Worm (Caenorhabditis elegans): ENCODE data around the gene H35N09.2.

H35N09.2 gene

ce11 chrX:8605005-8605404 is at the start of gene H35N09.2, which contains the start of gene H35N09.1:
Gene H35N09.2 (minus strand): TSS chrX:8605058.
Gene H35N09.1 (plus strand): TSS chrX:8605339.
- TF ChIP-seq Y53G8AR.9 (GFP tag; conservative IDR thresholded peaks at IDR 0.05) (no peak), Y95B8A.8 (GFP tag; IDR thresholded peaks at IDR 0.05) (no peak), cebp-1 (GFP tag; IDR thresholded peaks at IDR 0.05) (no peak), cebp-1 (tag; optimal IDR thresholded peaks at IDR 0.05) (peak; percentile 0), F49E8.2 (tag; optimal IDR thresholded peaks at IDR 0.05; ENCODE audit: insufficient read depth) (no peak), snpc-1.3 (tag; optimal IDR thresholded peaks at IDR 0.05; ENCODE audit: insufficient read depth) (no peak), snpc-4 (GFP tag; optimal IDR thresholded peaks at IDR 0.05) (no peak), snpc-4 (tag; optimal IDR thresholded peaks at IDR 0.05) (peak in 1 of 4 experiments; percentile 31), ztf-18 (tag; optimal IDR thresholded peaks at IDR 0.05) (no peak), Y67H2A.10 (GFP tag; conservative IDR thresholded peaks at IDR 0.05) (no peak), egrh-3 (GFP tag; IDR thresholded peaks at IDR 0.05) (no peak), lin-54 (GFP tag; optimal IDR thresholded peaks at IDR 0.05) (peak; percentile 42), nfya-2 (GFP tag; IDR thresholded peaks at IDR 0.05) (no peak), F22D6.2 (tag; optimal IDR thresholded peaks at IDR 0.05) (no peak), zfh-2 (GFP tag; conservative IDR thresholded peaks at IDR 0.05) (no peak), hmg-20 (GFP tag; IDR thresholded peaks at IDR 0.05) (no peak), K11D2.4 (GFP tag; IDR thresholded peaks at IDR 0.05) (0 out of 2 replicates have a peak, but pooled peaks have one; percentile 10), mxl-1 (tag; optimal IDR thresholded peaks at IDR 0.05) (no peak), cebp-2 (GFP tag; IDR thresholded peaks at IDR 0.05) (no peak), nhr-80 (tag; optimal IDR thresholded peaks at IDR 0.05) (peak; percentile 32), hmg-1.2 (GFP tag; IDR thresholded peaks at IDR 0.05) (peak; percentile 68; the same call in 1 of the 2 replicates), B0019.2 (GFP tag; conservative IDR thresholded peaks at IDR 0.05) (no peak), dpff-1 (tag; optimal IDR thresholded peaks at IDR 0.05) (no peak), nfya-1 (tag; optimal IDR thresholded peaks at IDR 0.05; ENCODE audit: borderline replicate concordance, insufficient read depth) (no peak), egl-44 (GFP tag; IDR thresholded peaks at IDR 0.05) (no peak), K12H6.12 (tag; optimal IDR thresholded peaks at IDR 0.05) (no peak), zim-3 (tag; optimal IDR thresholded peaks at IDR 0.05) (no peak), gei-17 (GFP tag; optimal IDR thresholded peaks at IDR 0.05) (no peak), aptf-3 (GFP tag; IDR thresholded peaks at IDR 0.05) (no peak), attf-5 (GFP tag; optimal IDR thresholded peaks at IDR 0.05) (peak; percentile 91), ceh-27 (GFP tag; optimal IDR thresholded peaks at IDR 0.05) (peak; percentile 18)

ce11 chrX:8650535-8650934 is 45.7 kb upstream of the H35N09.2 start:
- TF ChIP-seq ztf-6 (GFP tag; IDR thresholded peaks at IDR 0.05) (no peak), let-607 (tag; optimal IDR thresholded peaks at IDR 0.05) (peak; percentile 38 to 51), hmg-20 (GFP tag; IDR thresholded peaks at IDR 0.05) (peak; percentile 56; the same call in 1 of the 2 replicates), pbrm-1 (GFP tag; IDR thresholded peaks at IDR 0.05) (peak; percentile 80), egrh-3 (GFP tag; IDR thresholded peaks at IDR 0.05) (no peak), Y79H2A.3 (GFP tag; conservative IDR thresholded peaks at IDR 0.05) (no peak), mes-4 (tag; optimal IDR thresholded peaks at IDR 0.05) (peak; percentile 10), ceh-27 (GFP tag; optimal IDR thresholded peaks at IDR 0.05) (peak; percentile 53), let-526 (GFP tag; IDR thresholded peaks at IDR 0.05) (no peak), ekl-4 (GFP tag; IDR thresholded peaks at IDR 0.05) (no peak), efl-1 (GFP tag; optimal IDR thresholded peaks at IDR 0.05) (peak; percentile 13), F10E7.11 (tag; optimal IDR thresholded peaks at IDR 0.05) (no peak), F55B11.4 (tag; optimal IDR thresholded peaks at IDR 0.05; ENCODE audit: borderline replicate concordance, insufficient read depth) (no peak), ceh-58 (GFP tag; IDR thresholded peaks at IDR 0.05) (no peak), ztf-18 (tag; optimal IDR thresholded peaks at IDR 0.05) (peak; percentile 54), snpc-1.3 (tag; optimal IDR thresholded peaks at IDR 0.05; ENCODE audit: insufficient read depth) (peak; percentile 72), egl-44 (GFP tag; IDR thresholded peaks at IDR 0.05) (0 out of 2 replicates have a peak, but pooled peaks have one; percentile 55), nhr-90 (tag; optimal IDR thresholded peaks at IDR 0.05) (peak; percentile 65), ccch-3 (GFP tag; optimal IDR thresholded peaks at IDR 0.05) (no peak), rcor-1 (GFP tag; IDR thresholded peaks at IDR 0.05) (peak; percentile 66), F22D6.2 (tag; optimal IDR thresholded peaks at IDR 0.05) (no peak), somi-1 (GFP tag; optimal IDR thresholded peaks at IDR 0.05) (peak; percentile 31), B0261.1 (tag; optimal IDR thresholded peaks at IDR 0.05) (peak; percentile 84), chd-7 (tag; optimal IDR thresholded peaks at IDR 0.05) (peak; percentile 24)

All from whole organism, young adult.